Fruit fly (Drosophila melanogaster) whole organism: ENCODE results near the gene CG14238.

Experiments used
- CG8478 ChIP-seq: fragments of >200 bp; optimal IDR thresholded peaks from 2 replicates; lab custom pipeline; 2018; ENCODE audit warnings: inconsistent platforms
- Dll ChIP-seq: fragments of >200 bp; optimal IDR thresholded peaks from 2 replicates; lab custom pipeline; 2017
- EcR ChIP-seq, 2 experiments: fragments of >200 bp; optimal IDR thresholded peaks; 2 replicates each; lab custom pipeline; 2017; ENCODE audit warnings: missing biosample characterization in 2 of 2, missing genetic modification characterization in 2 of 2, missing genetic modification reagents in 2 of 2
- pan ChIP-seq: fragments of >200 bp; optimal IDR thresholded peaks from 2 replicates; lab custom pipeline; 2017
- psq ChIP-seq: fragments of >200 bp; optimal IDR thresholded peaks from 2 replicates; lab custom pipeline; 2017
- usp ChIP-seq: fragments of >200 bp; optimal IDR thresholded peaks from 2 replicates; lab custom pipeline; 2017; ENCODE audit warnings: missing biosample characterization, missing genetic modification characterization, mixed read lengths

The CG14238 gene

dm6 chr3R:26485240-26485865 lies 27.3 kb downstream of the CG14238 start:
- TF ChIP-seq psq: no peak
- no peak for TF ChIP-seq Dll (lab: Kevin White, UChicago)
- TF ChIP-seq CG8478 (lab: Kevin White, UChicago): no peak
- TF ChIP-seq usp (GFP tag; lab: Kevin White, UChicago): no peak
- no peak for TF ChIP-seq pan (lab: Kevin White, UChicago)
- TF ChIP-seq EcR (GFP tag; optimal IDR thresholded peaks at IDR 0.05; lab: Kevin White, UChicago): no peak

- TF ChIP-seq pan (lab: Kevin White, UChicago) (no peak), CG8478 (lab: Kevin White, UChicago) (no peak), EcR (GFP tag; optimal IDR thresholded peaks at IDR 0.05; lab: Kevin White, UChicago) (no peak), psq (no peak), Dll (lab: Kevin White, UChicago) (no peak), usp (GFP tag; lab: Kevin White, UChicago) (no peak)
Observed at dm6 chr3R:26489456-26489855, 31.4 kb downstream of the CG14238 start.

DNA sequence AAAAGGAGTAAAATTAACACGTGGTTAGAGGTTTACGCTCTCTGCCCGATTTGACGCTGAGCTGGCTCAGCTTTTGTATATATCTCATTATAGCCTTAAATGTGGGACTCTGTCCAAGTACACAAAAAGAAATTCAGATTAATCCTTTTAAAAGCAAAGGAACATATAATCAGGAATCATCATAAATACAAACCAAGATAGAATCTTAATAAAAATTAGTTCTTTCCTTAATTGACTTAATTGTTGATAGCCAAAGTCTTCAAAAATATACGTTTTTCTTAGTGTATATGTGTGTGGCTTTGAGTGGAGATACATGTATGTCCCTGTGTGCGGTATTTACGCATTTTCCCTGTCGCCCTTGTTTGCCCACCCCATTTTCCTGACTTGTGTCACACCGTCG lies 36.2 kb downstream of the CG14238 start:
- TF ChIP-seq pan (lab: Kevin White, UChicago) (no peak), EcR (GFP tag; optimal IDR thresholded peaks at IDR 0.05; lab: Kevin White, UChicago) (no peak), psq (no peak), Dll (lab: Kevin White, UChicago) (no peak), CG8478 (lab: Kevin White, UChicago) (no peak), usp (GFP tag; lab: Kevin White, UChicago) (no peak)

DNA sequence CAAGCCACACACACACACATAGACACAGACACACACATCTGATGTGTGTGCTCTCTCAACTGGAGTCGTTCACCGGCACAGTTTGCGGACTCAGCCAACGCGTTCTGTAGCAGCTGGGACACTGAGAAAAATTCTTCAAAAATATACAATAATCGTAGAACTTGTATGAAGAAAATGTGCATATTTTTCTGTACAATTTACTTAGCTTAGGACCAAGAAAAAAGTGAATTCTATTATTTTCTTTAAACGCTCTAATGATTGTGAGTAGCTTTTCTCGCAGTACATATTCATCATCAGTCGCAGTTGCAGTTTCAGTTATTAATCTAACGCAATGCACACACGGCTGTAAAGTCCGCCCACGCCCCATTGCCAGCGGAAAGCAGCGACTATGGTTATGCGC lies 38.3 kb downstream of the CG14238 start:
- no peak for TF ChIP-seq pan (lab: Kevin White, UChicago)
- TF ChIP-seq psq: no peak
- no peak for TF ChIP-seq Dll (lab: Kevin White, UChicago)
- no peak for TF ChIP-seq CG8478 (lab: Kevin White, UChicago)
- no peak for TF ChIP-seq EcR (GFP tag; optimal IDR thresholded peaks at IDR 0.05; lab: Kevin White, UChicago)
- TF ChIP-seq usp (GFP tag; lab: Kevin White, UChicago): no peak

- no peak for TF ChIP-seq CG8478 (lab: Kevin White, UChicago)
- no peak for TF ChIP-seq pan (lab: Kevin White, UChicago)
- no peak for TF ChIP-seq psq
- TF ChIP-seq Dll (lab: Kevin White, UChicago): no peak
- TF ChIP-seq usp (GFP tag; lab: Kevin White, UChicago): no peak
- no peak for TF ChIP-seq EcR (GFP tag; optimal IDR thresholded peaks at IDR 0.05; lab: Kevin White, UChicago)
Observed at dm6 chr3R:26499136-26499535, 41.1 kb downstream of the CG14238 start.

DNA sequence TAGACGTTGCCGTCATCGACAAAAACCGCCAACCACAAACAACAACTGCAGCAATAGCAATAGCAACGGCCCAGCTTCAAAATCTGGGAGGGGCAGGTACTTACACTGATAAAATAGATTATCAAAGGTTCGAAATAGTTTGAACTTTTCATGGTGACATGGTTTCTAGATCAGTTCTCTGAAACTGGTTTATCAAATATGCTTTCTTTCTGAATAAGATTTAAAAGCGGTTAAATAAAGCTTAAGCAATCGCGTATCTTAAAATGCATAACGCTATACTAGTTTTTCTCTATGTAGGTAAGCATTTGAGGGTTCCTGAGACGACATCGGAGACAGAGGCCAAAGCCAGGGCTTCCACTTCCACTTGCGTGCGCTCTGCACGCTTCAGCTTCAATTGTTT lies 42.3 kb downstream of the CG14238 start:
- TF ChIP-seq usp (GFP tag; lab: Kevin White, UChicago) (no peak), CG8478 (lab: Kevin White, UChicago) (no peak), psq (no peak), EcR (GFP tag; optimal IDR thresholded peaks at IDR 0.05; lab: Kevin White, UChicago) (no peak), pan (lab: Kevin White, UChicago) (no peak), Dll (lab: Kevin White, UChicago) (no peak)

dm6 chr3R:26502072-26502471 lies 44.0 kb downstream of the CG14238 start:
- TF ChIP-seq pan (lab: Kevin White, UChicago): no peak
- no peak for TF ChIP-seq EcR (GFP tag; optimal IDR thresholded peaks at IDR 0.05; lab: Kevin White, UChicago)
- no peak for TF ChIP-seq Dll (lab: Kevin White, UChicago)
- TF ChIP-seq CG8478 (lab: Kevin White, UChicago): no peak
- TF ChIP-seq psq: no peak
- no peak for TF ChIP-seq usp (GFP tag; lab: Kevin White, UChicago)

DNA sequence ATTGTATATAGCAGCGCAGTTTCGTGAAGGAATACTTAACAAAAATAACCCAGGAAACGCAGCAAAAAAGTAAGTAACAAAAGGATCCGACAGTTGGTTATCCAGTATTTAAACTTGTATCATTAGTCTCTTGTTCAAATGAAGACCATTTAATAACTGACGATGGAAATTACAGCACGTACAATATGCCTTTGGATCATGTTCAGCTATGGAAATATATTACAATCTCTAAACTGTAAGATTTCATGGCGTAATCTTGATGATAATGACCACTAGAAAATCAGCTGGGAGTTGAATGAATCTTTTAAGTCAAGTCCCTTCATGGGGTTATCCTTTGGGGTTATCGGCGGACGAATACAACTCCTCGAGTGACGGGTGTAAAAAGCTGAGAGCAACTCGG lies 44.9 kb downstream of the CG14238 start:
- TF ChIP-seq EcR (GFP tag; optimal IDR thresholded peaks at IDR 0.05; lab: Kevin White, UChicago) (no peak), usp (GFP tag; lab: Kevin White, UChicago) (no peak), pan (lab: Kevin White, UChicago) (no peak), Dll (lab: Kevin White, UChicago) (no peak), CG8478 (lab: Kevin White, UChicago) (no peak), psq (no peak)

DNA sequence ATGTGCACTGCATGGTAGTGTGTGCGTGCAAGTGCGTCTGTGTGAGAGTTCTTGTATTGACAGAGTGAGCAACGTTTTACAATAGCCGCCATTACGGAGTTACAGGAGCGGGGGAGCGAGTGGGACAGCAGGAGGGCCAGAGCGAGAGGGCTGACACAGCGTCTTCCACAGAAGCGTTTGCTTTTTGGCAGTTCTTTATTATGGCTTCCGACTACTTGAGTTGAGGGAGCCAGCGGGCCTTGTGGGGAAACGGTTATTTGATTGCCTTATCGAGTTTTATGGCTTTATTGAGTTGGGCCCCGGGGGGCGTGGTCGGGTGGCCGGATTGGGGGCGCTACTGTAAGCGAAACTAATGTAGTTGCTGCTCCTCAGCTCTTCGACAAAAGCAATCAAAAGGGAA lies 45.3 kb downstream of the CG14238 start:
- TF ChIP-seq psq (no peak), Dll (lab: Kevin White, UChicago) (no peak), pan (lab: Kevin White, UChicago) (no peak), usp (GFP tag; lab: Kevin White, UChicago) (no peak), EcR (GFP tag; optimal IDR thresholded peaks at IDR 0.05; lab: Kevin White, UChicago) (no peak), CG8478 (lab: Kevin White, UChicago) (no peak)

- TF ChIP-seq EcR (GFP tag; optimal IDR thresholded peaks at IDR 0.05; lab: Kevin White, UChicago) (no peak), usp (GFP tag; lab: Kevin White, UChicago) (no peak), CG8478 (lab: Kevin White, UChicago) (no peak), Dll (lab: Kevin White, UChicago) (no peak), pan (lab: Kevin White, UChicago) (no peak), psq (no peak)
Observed at dm6 chr3R:26507838-26508237, 49.8 kb downstream of the CG14238 start.
